Fruit fly (Drosophila melanogaster) whole organism, pupa: Measurements from ENCODE around the gene vvl.

Experiments used
- CG17806 ChIP-seq: fragments of 200-800 bp; sonication (Bioruptor generic); optimal IDR thresholded peaks from 2 replicates; lab custom pipeline; 2018; ENCODE audit warnings: missing biosample characterization, mild to moderate bottlenecking, missing genetic modification characterization, moderate library complexity
- CG34367 ChIP-seq: fragments of 200-800 bp; sonication (Bioruptor generic); optimal IDR thresholded peaks from 2 replicates; lab custom pipeline; 2018; ENCODE audit warnings: missing biosample characterization, mild to moderate bottlenecking, missing genetic modification characterization
- CG4496 ChIP-seq: fragments of 200-800 bp; sonication (Bioruptor generic); IDR thresholded peaks from 3 replicates; pipeline ENCODE4 v1.3.6; 2022; ENCODE audit warnings: missing biosample characterization, missing genetic modification characterization
- Snoo ChIP-seq: fragments of 200-800 bp; sonication (Bioruptor generic); optimal IDR thresholded peaks from 3 replicates; lab custom pipeline; 2017; ENCODE audit warnings: missing biosample characterization, mild to moderate bottlenecking, missing genetic modification characterization, inconsistent platforms

dm6 chr3L:6820767-6821587 lies 31.0 kb downstream of the vvl start:
- TF ChIP-seq CG4496 (GFP tag; lab: Robert Waterston, UW) (no peak), CG17806 (tag; lab: Kevin White, UChicago) (no peak), Snoo (tag; lab: Kevin White, UChicago) (no peak), CG34367 (tag; lab: Kevin White, UChicago) (no peak)
